Worm (Caenorhabditis elegans): ENCODE results near the gene glb-14.

Gene glb-14

DNA sequence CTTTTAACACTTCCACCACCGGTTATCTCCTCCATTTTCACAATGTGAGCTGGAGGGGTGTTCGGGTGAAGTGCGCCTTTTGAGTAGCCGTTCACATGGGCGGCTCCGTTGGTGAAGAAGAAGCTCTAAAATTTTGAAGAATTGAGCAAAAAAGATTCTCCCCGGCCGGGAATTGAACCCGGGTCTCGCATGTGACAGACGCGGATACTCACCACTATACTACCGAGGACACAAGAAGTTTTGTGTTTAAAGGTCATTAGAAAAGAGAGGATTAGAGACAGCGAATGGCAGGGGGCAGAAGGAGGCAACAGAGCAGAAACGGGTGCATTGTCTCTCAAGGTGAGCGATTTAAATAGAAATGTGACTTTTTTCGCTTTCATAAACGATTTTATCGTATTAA, 6.8 kb upstream of the glb-14 start:
- peak; percentile 8 for TF ChIP-seq irx-1 (tag; optimal IDR thresholded peaks at IDR 0.05)
- TF ChIP-seq snu-23 (GFP tag; optimal IDR thresholded peaks at IDR 0.05), result peak; percentile 67
- no peak for TF ChIP-seq lin-39 (tag; optimal IDR thresholded peaks at IDR 0.05)
- TF ChIP-seq mdl-1 (tag; optimal IDR thresholded peaks at IDR 0.05), result peak in 1 of 2 experiments; percentile 65
- peak; percentile 43 for TF ChIP-seq dsc-1 (tag; optimal IDR thresholded peaks at IDR 0.05)
- TF ChIP-seq pax-3 (tag; optimal IDR thresholded peaks at IDR 0.05), result no peak
- no peak for TF ChIP-seq mef-2 (tag; optimal IDR thresholded peaks at IDR 0.05)
- no peak for TF ChIP-seq ceh-63 (GFP tag; optimal IDR thresholded peaks at IDR 0.05)
- TF ChIP-seq ceh-82 (tag; optimal IDR thresholded peaks at IDR 0.05), result peak in 2 of 3 experiments; percentile 13 to 74
- TF ChIP-seq ets-5 (GFP tag; IDR thresholded peaks at IDR 0.05), result no peak
- no peak for TF ChIP-seq nhr-11 (tag; optimal IDR thresholded peaks at IDR 0.05)
- no peak for TF ChIP-seq egl-27 (tag; optimal IDR thresholded peaks at IDR 0.05)
- TF ChIP-seq F16B12.6 (tag; optimal IDR thresholded peaks at IDR 0.05), result no peak
- TF ChIP-seq zag-1 (tag; optimal IDR thresholded peaks at IDR 0.05), result no peak
- TF ChIP-seq C34B4.2 (tag; optimal IDR thresholded peaks at IDR 0.05), result no peak
- TF ChIP-seq jun-1 (tag; optimal IDR thresholded peaks at IDR 0.05), result no peak
- peak; percentile 67 for TF ChIP-seq nhr-19 (GFP tag; conservative IDR thresholded peaks at IDR 0.05)
- no peak for TF ChIP-seq pqm-1 (tag; optimal IDR thresholded peaks at IDR 0.05)
- no peak for TF ChIP-seq nhr-28 (tag; optimal IDR thresholded peaks at IDR 0.05)
- TF ChIP-seq vab-15 (tag; optimal IDR thresholded peaks at IDR 0.05), result no peak
- no peak for TF ChIP-seq elt-2 (tag; optimal IDR thresholded peaks at IDR 0.05)
- no peak for TF ChIP-seq hlh-4 (tag; optimal IDR thresholded peaks at IDR 0.05)
- peak; percentile 32 for TF ChIP-seq tbx-2 (tag; optimal IDR thresholded peaks at IDR 0.05)
- peak in 2 of 3 experiments; percentile 5 to 37 for TF ChIP-seq dpl-1 (GFP tag; optimal IDR thresholded peaks at IDR 0.05)
- TF ChIP-seq unc-86 (tag; optimal IDR thresholded peaks at IDR 0.05), result peak; percentile 19
- peak; percentile 20 for TF ChIP-seq lin-13 (GFP tag; optimal IDR thresholded peaks at IDR 0.05)
- no peak for TF ChIP-seq fkh-10 (GFP tag; optimal IDR thresholded peaks at IDR 0.05)
- no peak for TF ChIP-seq ceh-88 (GFP tag; IDR thresholded peaks at IDR 0.05)
- peak; percentile 30 to 70 for TF ChIP-seq lin-35 (GFP tag; optimal IDR thresholded peaks at IDR 0.05)
- TF ChIP-seq nhr-47 (tag; optimal IDR thresholded peaks at IDR 0.05), result peak; percentile 62
- no peak for TF ChIP-seq nhr-76 (tag; optimal IDR thresholded peaks at IDR 0.05)
- TF ChIP-seq skn-1 (tag; optimal IDR thresholded peaks at IDR 0.05), result peak; percentile 46
- TF ChIP-seq grh-1 (GFP tag; IDR thresholded peaks at IDR 0.05), result no peak
- TF ChIP-seq ztf-11 (tag; optimal IDR thresholded peaks at IDR 0.05), result no peak
- TF ChIP-seq mab-9 (GFP tag; IDR thresholded peaks at IDR 0.05), result no peak
- TF ChIP-seq zip-4 (GFP tag; optimal IDR thresholded peaks at IDR 0.05), result no peak
- TF ChIP-seq mep-1 (tag; optimal IDR thresholded peaks at IDR 0.05), result peak; percentile 28
- no peak for TF ChIP-seq pag-3 (tag; optimal IDR thresholded peaks at IDR 0.05; ENCODE audit: borderline replicate concordance, insufficient read depth)
- peak; percentile 66 for TF ChIP-seq rnt-1 (tag; optimal IDR thresholded peaks at IDR 0.05)
- TF ChIP-seq sup-37 (GFP tag; optimal IDR thresholded peaks at IDR 0.05), result no peak
- TF ChIP-seq fkh-4 (tag; optimal IDR thresholded peaks at IDR 0.05; ENCODE audit: borderline replicate concordance), result no peak
- TF ChIP-seq ceh-8 (GFP tag; optimal IDR thresholded peaks at IDR 0.05), result no peak
- TF ChIP-seq hpl-2 (GFP tag; optimal IDR thresholded peaks at IDR 0.05), result no peak
- TF ChIP-seq hlh-17 (GFP tag; optimal IDR thresholded peaks at IDR 0.05; ENCODE audit: borderline replicate concordance), result no peak
- TF ChIP-seq fos-1 (tag; optimal IDR thresholded peaks at IDR 0.05), result no peak
- no peak for TF ChIP-seq aha-1 (tag; optimal IDR thresholded peaks at IDR 0.05)
- no peak for TF ChIP-seq nhr-84 (tag; optimal IDR thresholded peaks at IDR 0.05)
- TF ChIP-seq efl-3 (GFP tag; optimal IDR thresholded peaks at IDR 0.05), result no peak
- TF ChIP-seq ztf-4 (tag; optimal IDR thresholded peaks at IDR 0.05), result no peak
- no peak for TF ChIP-seq Y116A8C.19 (tag; optimal IDR thresholded peaks at IDR 0.05; ENCODE audit: borderline replicate concordance)
- no peak for TF ChIP-seq ama-1 (optimal IDR thresholded peaks at IDR 0.05)
- TF ChIP-seq egl-13 (tag; optimal IDR thresholded peaks at IDR 0.05), result no peak
- TF ChIP-seq sox-4 (tag; optimal IDR thresholded peaks at IDR 0.05), result no peak

Data from whole organism, L1 larva.